Fruit fly (Drosophila melanogaster) whole organism, embryonic: ENCODE data around the gene pps.

Source experiments
- Awh ChIP-seq: fragments of 200-800 bp; sonication (Bioruptor generic); IDR thresholded peaks from 2 replicates; pipeline ENCODE4, ENCODE4 v1.3.6; 2022; ENCODE audit warnings: missing biosample characterization, missing genetic modification characterization
- Bgb ChIP-seq: fragments of 200-800 bp; sonication (Bioruptor generic); IDR thresholded peaks from 2 replicates; pipeline ENCODE4 v1.3.6; 2022; ENCODE audit warnings: missing biosample characterization, missing genetic modification characterization; ENCODE audit not compliant: partially characterized antibody
- CG10431 ChIP-seq: fragments of 200-800 bp; sonication (Bioruptor generic); optimal IDR thresholded peaks from 3 replicates; lab custom pipeline; 2018; ENCODE audit warnings: missing biosample characterization, mild to moderate bottlenecking, missing genetic modification characterization
- CG14710 ChIP-seq: fragments of 200-800 bp; sonication (Bioruptor generic); optimal IDR thresholded peaks from 3 replicates; lab custom pipeline; 2019; ENCODE audit warnings: missing biosample characterization, mild to moderate bottlenecking, missing genetic modification characterization, moderate library complexity
- CG15011 ChIP-seq: fragments of 200-800 bp; sonication (Bioruptor generic); optimal IDR thresholded peaks from 3 replicates; lab custom pipeline; 2018; ENCODE audit warnings: missing biosample characterization, mild to moderate bottlenecking, missing genetic modification characterization
- CG17328 ChIP-seq: fragments of 200-800 bp; sonication (Bioruptor generic); IDR thresholded peaks from 2 replicates; pipeline ENCODE4 v1.3.6; 2022; ENCODE audit warnings: missing biosample characterization, missing genetic modification characterization
- CG17802 ChIP-seq: fragments of 200-800 bp; sonication (Bioruptor generic); optimal IDR thresholded peaks from 2 replicates; lab custom pipeline; 2018; ENCODE audit warnings: missing biosample characterization, mild to moderate bottlenecking, missing genetic modification characterization, moderate library complexity
- CG2120 ChIP-seq: fragments of 200-800 bp; sonication (Bioruptor generic); optimal IDR thresholded peaks from 3 replicates; lab custom pipeline; 2016; ENCODE audit warnings: missing biosample characterization, missing genetic modification characterization
- CG2202 ChIP-seq: fragments of 200-800 bp; sonication (Bioruptor generic); optimal IDR thresholded peaks from 2 replicates; lab custom pipeline; 2018; ENCODE audit warnings: missing biosample characterization, mild to moderate bottlenecking, missing genetic modification characterization
- CG2712 ChIP-seq: fragments of 200-800 bp; optimal IDR thresholded peaks from 3 replicates; lab custom pipeline; 2019; ENCODE audit warnings: missing biosample characterization, mild to moderate bottlenecking, missing genetic modification characterization, moderate library complexity
- CG3065 ChIP-seq: fragments of 200-800 bp; sonication (Bioruptor generic); optimal IDR thresholded peaks from 2 replicates; lab custom pipeline; 2016; ENCODE audit warnings: missing biosample characterization, missing genetic modification characterization
- CG34376 ChIP-seq: fragments of 200-800 bp; sonication (Bioruptor generic); optimal IDR thresholded peaks from 2 replicates; lab custom pipeline; 2018; ENCODE audit warnings: missing biosample characterization, mild to moderate bottlenecking, missing genetic modification characterization
- CG4617 ChIP-seq: fragments of 200-800 bp; sonication (Bioruptor generic); optimal IDR thresholded peaks from 3 replicates; lab custom pipeline; 2016; ENCODE audit warnings: missing biosample characterization, missing genetic modification characterization, borderline replicate concordance
- CG7987 ChIP-seq: fragments of 200-800 bp; sonication (Bioruptor generic); optimal IDR thresholded peaks from 2 replicates; lab custom pipeline; 2018; ENCODE audit warnings: missing biosample characterization, mild to moderate bottlenecking, missing genetic modification characterization, moderate library complexity
- CG8089 ChIP-seq: fragments of 200-800 bp; sonication (Bioruptor generic); optimal IDR thresholded peaks from 3 replicates; lab custom pipeline; 2016; ENCODE audit warnings: missing biosample characterization, missing genetic modification characterization
- CG9797 ChIP-seq: fragments of 200-800 bp; sonication (Bioruptor generic); optimal IDR thresholded peaks from 3 replicates; lab custom pipeline; 2018; ENCODE audit warnings: missing biosample characterization, mild to moderate bottlenecking, missing genetic modification characterization
- CG9932 ChIP-seq: fragments of 200-800 bp; sonication (Bioruptor generic); IDR thresholded peaks from 2 replicates; pipeline ENCODE4 v1.3.6; 2022; ENCODE audit warnings: missing biosample characterization, missing genetic modification characterization
- Dfd ChIP-seq, 2 experiments: fragments of >200 bp; optimal IDR thresholded peaks; 2 replicates each; lab custom pipeline; 2017; ENCODE audit warnings: missing biosample characterization in 2 of 2, missing genetic modification characterization in 2 of 2
- Ets65A ChIP-seq: fragments of 200-800 bp; sonication (Bioruptor generic); peaks from one replicate; lab custom pipeline; 2016; ENCODE audit warnings: missing biosample characterization, missing genetic modification characterization
- H15 ChIP-seq: fragments of 200-800 bp; sonication (Bioruptor generic); IDR thresholded peaks from 3 replicates; pipeline ENCODE4 v1.3.6; 2022; ENCODE audit warnings: missing biosample characterization, missing genetic modification characterization
- HLH4C ChIP-seq: fragments of 200-800 bp; sonication (Bioruptor generic); IDR thresholded peaks from 3 replicates; pipeline ENCODE4 v1.3.6; 2022; ENCODE audit warnings: missing biosample characterization, missing genetic modification characterization; ENCODE audit not compliant: partially characterized antibody
- TFAM ChIP-seq: fragments of 200-800 bp; sonication (Bioruptor generic); optimal IDR thresholded peaks from 2 replicates; lab custom pipeline; 2017; ENCODE audit warnings: missing biosample characterization, missing genetic modification characterization, inconsistent platforms
- Xrp1 ChIP-seq: fragments of 200-800 bp; sonication (Bioruptor generic); IDR thresholded peaks from 2 replicates; pipeline ENCODE4 v1.3.6; 2022; ENCODE audit warnings: missing biosample characterization, missing genetic modification characterization
- ase ChIP-seq: fragments of 200-800 bp; sonication (Bioruptor generic); IDR thresholded peaks from 3 replicates; pipeline ENCODE4 v1.3.6; 2022; ENCODE audit warnings: missing biosample characterization, missing genetic modification characterization
- bbx ChIP-seq: fragments of 200-800 bp; sonication (Bioruptor generic); IDR thresholded peaks from 2 replicates; pipeline ENCODE4 v1.3.6; 2022; ENCODE audit warnings: missing biosample characterization, missing genetic modification characterization; ENCODE audit not compliant: partially characterized antibody
- chinmo ChIP-seq: fragments of 200-800 bp; sonication (Bioruptor generic); IDR thresholded peaks from 4 replicates; pipeline ENCODE4 v1.3.6; 2022; ENCODE audit warnings: missing biosample characterization, missing genetic modification characterization; ENCODE audit not compliant: partially characterized antibody
- corto ChIP-seq: fragments of 200-800 bp; sonication (Bioruptor generic); optimal IDR thresholded peaks from 2 replicates; lab custom pipeline; 2016; ENCODE audit warnings: missing biosample characterization, mild to moderate bottlenecking, missing genetic modification characterization, moderate library complexity
- danr ChIP-seq: fragments of 200-800 bp; sonication (Bioruptor generic); IDR thresholded peaks from 2 replicates; pipeline ENCODE4 v1.3.6; 2022; ENCODE audit warnings: missing biosample characterization, missing genetic modification characterization
- dati ChIP-seq: fragments of 200-800 bp; sonication (Bioruptor generic); IDR thresholded peaks from 2 replicates; pipeline ENCODE4 v1.3.6; 2022; ENCODE audit warnings: missing biosample characterization, missing genetic modification characterization
- esg ChIP-seq: fragments of 200-800 bp; sonication (Bioruptor generic); conservative IDR thresholded peaks from 2 replicates; pipeline ENCODE4 v1.3.6; 2022; ENCODE audit warnings: missing biosample characterization, missing genetic modification characterization
- exex ChIP-seq: fragments of 200-800 bp; sonication (Bioruptor generic); optimal IDR thresholded peaks from 4 replicates; lab custom pipeline; 2018; ENCODE audit warnings: missing biosample characterization, mild to moderate bottlenecking, missing genetic modification characterization, moderate library complexity
- ftz-f1 ChIP-seq: fragments of 200-800 bp; sonication (Bioruptor generic); optimal IDR thresholded peaks from 2 replicates; lab custom pipeline; 2016; ENCODE audit warnings: missing biosample characterization, missing genetic modification characterization
- gcm2 ChIP-seq: fragments of 200-800 bp; sonication (Bioruptor generic); optimal IDR thresholded peaks from 2 replicates; lab custom pipeline; 2016; ENCODE audit warnings: missing biosample characterization, missing genetic modification characterization
- grn ChIP-seq: fragments of 200-800 bp; sonication (Bioruptor generic); optimal IDR thresholded peaks from 3 replicates; lab custom pipeline; 2017; ENCODE audit warnings: missing biosample characterization, missing genetic modification characterization
- gro ChIP-seq: fragments of 200-800 bp; sonication (Bioruptor generic); optimal IDR thresholded peaks from 2 replicates; lab custom pipeline; 2016; ENCODE audit warnings: missing biosample characterization, missing genetic modification characterization
- ham ChIP-seq: fragments of 200-800 bp; sonication (Bioruptor generic); IDR thresholded peaks from 2 replicates; pipeline ENCODE4 v1.3.6; 2022; ENCODE audit warnings: missing biosample characterization, missing genetic modification characterization
- her ChIP-seq: fragments of 200-800 bp; sonication (Bioruptor generic); optimal IDR thresholded peaks from 2 replicates; lab custom pipeline; 2016; ENCODE audit warnings: missing biosample characterization, missing genetic modification characterization
- jigr1 ChIP-seq: fragments of 200-800 bp; sonication (Bioruptor generic); IDR thresholded peaks from 3 replicates; pipeline ENCODE4 v1.3.6; 2022; ENCODE audit warnings: missing biosample characterization, missing genetic modification characterization
- psq ChIP-seq: fragments of 200-800 bp; sonication (Bioruptor generic); optimal IDR thresholded peaks from 2 replicates; lab custom pipeline; 2017; ENCODE audit warnings: missing biosample characterization, missing genetic modification characterization
- sd ChIP-seq: fragments of 200-800 bp; sonication (Bioruptor generic); optimal IDR thresholded peaks from 3 replicates; lab custom pipeline; 2018; ENCODE audit warnings: missing biosample characterization, mild to moderate bottlenecking, missing genetic modification characterization, moderate library complexity
- sens ChIP-seq: fragments of 200-800 bp; sonication (Bioruptor generic); peaks from one replicate; lab custom pipeline; 2016; ENCODE audit warnings: missing biosample characterization, missing genetic modification characterization
- seq ChIP-seq: fragments of 200-800 bp; sonication (Bioruptor generic); IDR thresholded peaks from 2 replicates; pipeline ENCODE4 v1.3.6; 2022; ENCODE audit warnings: missing biosample characterization, missing genetic modification characterization
- sisA ChIP-seq: fragments of 200-800 bp; sonication (Bioruptor generic); IDR thresholded peaks from 2 replicates; pipeline ENCODE4 v1.3.6; 2022; ENCODE audit warnings: missing biosample characterization, missing genetic modification characterization
- stc ChIP-seq: fragments of 200-800 bp; sonication (Bioruptor generic); IDR thresholded peaks from 2 replicates; pipeline ENCODE4 v1.3.6; 2022; ENCODE audit warnings: missing biosample characterization, missing genetic modification characterization
- unc-4 ChIP-seq: fragments of 200-800 bp; sonication (Bioruptor generic); IDR thresholded peaks from 2 replicates; pipeline ENCODE4 v1.3.6; 2022; ENCODE audit warnings: missing biosample characterization, missing genetic modification characterization; ENCODE audit not compliant: partially characterized antibody
- yki ChIP-seq: fragments of >200 bp; optimal IDR thresholded peaks from 3 replicates; lab custom pipeline; 2018
- zen ChIP-seq: fragments of 200-800 bp; sonication (Bioruptor generic); optimal IDR thresholded peaks from 3 replicates; lab custom pipeline; 2018; ENCODE audit warnings: missing biosample characterization, mild to moderate bottlenecking, missing genetic modification characterization, moderate library complexity

pps gene

dm6 chr3R:12443769-12444168, 30.1 kb downstream of the pps start (continued):
- TF ChIP-seq grn (GFP tag; lab: Kevin White, UChicago) (peak; percentile 55), H15 (GFP tag; lab: Robert Waterston, UW) (no peak), bbx (GFP tag; lab: Robert Waterston, UW) (0 out of 2 replicates have a peak, but pooled peaks have one; percentile 6), sens (no peak), unc-4 (peak; percentile 18; the same call in 1 of the 2 replicates), HLH4C (GFP tag; lab: Robert Waterston, UW) (0 out of 3 replicates have a peak, but pooled peaks have one; percentile 19), sd (tag; lab: Kevin White, UChicago) (peak; percentile 4), yki (no peak), sisA (GFP tag; lab: Robert Waterston, UW) (no peak), corto (GFP tag; lab: Kevin White, UChicago) (peak; percentile 8)

dm6 chr3R:12445468-12445867, 31.8 kb downstream of the pps start:
- TF ChIP-seq her (GFP tag; lab: Kevin White, UChicago) (no peak), Bgb (GFP tag; lab: Robert Waterston, UW) (no peak), CG3065 (GFP tag; lab: Kevin White, UChicago) (no peak), chinmo (GFP tag; lab: Robert Waterston, UW) (no peak), TFAM (GFP tag; lab: Kevin White, UChicago) (no peak), stc (GFP tag; lab: Robert Waterston, UW) (no peak), CG7987 (peak; percentile 29), CG14710 (tag; lab: Kevin White, UChicago) (no peak), gro (no peak), CG2202 (tag; lab: Kevin White, UChicago) (no peak), ase (GFP tag; lab: Robert Waterston, UW) (no peak), exex (peak; percentile 12), jigr1 (no peak)

- TF ChIP-seq CG8089 (GFP tag; lab: Kevin White, UChicago): no peak
- no peak for TF ChIP-seq CG9932 (GFP tag; lab: Robert Waterston, UW)
- TF ChIP-seq CG15011 (GFP tag; lab: Kevin White, UChicago): no peak
- TF ChIP-seq CG9797: no peak
- no peak for TF ChIP-seq ftz-f1 (GFP tag; lab: Kevin White, UChicago)
- TF ChIP-seq danr (GFP tag; lab: Robert Waterston, UW): no peak
- no peak for TF ChIP-seq esg (GFP tag; lab: Robert Waterston, UW)
- TF ChIP-seq psq (GFP tag; lab: Kevin White, UChicago): no peak
- no peak for TF ChIP-seq CG2120
Measured at dm6 chr3R:12447353-12447752, 33.7 kb downstream of the pps start, which contains the start of gene vrs. vrs (plus strand) TSS chr3R:12447653.

dm6 chr3R:12448344-12448743, 34.7 kb downstream of the pps start:
- TF ChIP-seq Ets65A (GFP tag; lab: Kevin White, UChicago): peak; percentile 92
- TF ChIP-seq ham (GFP tag; lab: Robert Waterston, UW): no peak

- peak; percentile 99 for TF ChIP-seq CG4617 (GFP tag; lab: Kevin White, UChicago)
- TF ChIP-seq CG2712 (tag; lab: Kevin White, UChicago): peak; percentile 100
- TF ChIP-seq CG17802: peak; percentile 95
- TF ChIP-seq Awh (GFP tag; lab: Robert Waterston, UW): peak; percentile 100
- TF ChIP-seq zen (tag; lab: Kevin White, UChicago): peak; percentile 100
- peak; percentile 100 for TF ChIP-seq CG34376 (GFP tag; lab: Kevin White, UChicago)
- TF ChIP-seq esg (GFP tag; lab: Robert Waterston, UW): peak; percentile 100
- TF ChIP-seq Xrp1 (GFP tag; lab: Robert Waterston, UW): peak; percentile 100
- peak; percentile 99 for TF ChIP-seq gcm2 (GFP tag; lab: Kevin White, UChicago)
- TF ChIP-seq Dfd (GFP tag; optimal IDR thresholded peaks at IDR 0.05; lab: Kevin White, UChicago): no peak
- TF ChIP-seq dati (GFP tag; lab: Robert Waterston, UW): peak; percentile 99
- TF ChIP-seq CG10431: peak; percentile 99
- peak; percentile 100 for TF ChIP-seq seq (GFP tag; lab: Robert Waterston, UW)
- peak; percentile 100 for TF ChIP-seq CG17328 (GFP tag; lab: Robert Waterston, UW)
Measured at dm6 chr3R:12448889-12449314, 35.3 kb downstream of the pps start, which contains the start of gene CG18549. CG18549 (plus strand) TSS chr3R:12449296.
